Worm (Caenorhabditis elegans) whole organism, L4 larva: ENCODE measurements around the gene ipla-6.

Source experiments
- T26A8.4 ChIP-seq: fragments of 200-800 bp; sonication (Bioruptor generic); IDR thresholded peaks from 2 replicates; pipeline ENCODE4 v1.3.6; 2022; ENCODE audit warnings: missing genetic modification characterization, missing compliant biosample characterization
- Y105C5A.15 ChIP-seq: fragments of 200-800 bp; sonication (Bioruptor generic); IDR thresholded peaks from 2 replicates; pipeline ENCODE4 v1.3.6; 2022; ENCODE audit warnings: missing genetic modification characterization, missing compliant biosample characterization
- aha-1 ChIP-seq: fragments of 150-350 bp; peaks from one replicate; lab custom pipeline; 2014; ENCODE audit warnings: missing biosample characterization, missing genetic modification characterization
- ama-1 ChIP-seq: fragments of 150-350 bp; optimal IDR thresholded peaks from 2 replicates; lab custom pipeline; 2014; ENCODE audit warnings: inconsistent platforms, mixed read lengths
- arid-1 ChIP-seq: fragments of 200-800 bp; sonication (Bioruptor generic); conservative IDR thresholded peaks from 2 replicates; pipeline ENCODE4 v1.3.6; 2022; ENCODE audit warnings: missing genetic modification reagents, missing genetic modification characterization, missing compliant biosample characterization
- ceh-28 ChIP-seq: fragments of 150-350 bp; optimal IDR thresholded peaks from 2 replicates; lab custom pipeline; 2014; ENCODE audit warnings: missing biosample characterization, missing genetic modification reagents, missing genetic modification characterization
- ceh-62 ChIP-seq: sonication (generic microtip); optimal IDR thresholded peaks from 2 replicates; lab custom pipeline; 2017; ENCODE audit warnings: missing biosample characterization, missing genetic modification characterization
- ctbp-1 ChIP-seq: fragments of 200-800 bp; sonication (Bioruptor generic); IDR thresholded peaks from 2 replicates; pipeline ENCODE4 v1.3.6; 2022; ENCODE audit warnings: missing genetic modification reagents, missing genetic modification characterization, missing compliant biosample characterization
- daf-12 ChIP-seq: fragments of 150-350 bp; optimal IDR thresholded peaks from 2 replicates; lab custom pipeline; 2014; ENCODE audit warnings: missing biosample characterization, missing genetic modification reagents, missing genetic modification characterization
- daf-19 ChIP-seq: fragments of 200-800 bp; sonication (Bioruptor generic); conservative IDR thresholded peaks from 2 replicates; pipeline ENCODE4 v1.3.6; 2022; ENCODE audit warnings: missing genetic modification characterization, missing compliant biosample characterization
- dpl-1 ChIP-seq: fragments of 150-350 bp; optimal IDR thresholded peaks from 2 replicates; lab custom pipeline; 2014; ENCODE audit warnings: missing biosample characterization, missing genetic modification reagents, missing genetic modification characterization
- fkh-10 ChIP-seq: fragments of 150-350 bp; optimal IDR thresholded peaks from 2 replicates; lab custom pipeline; 2014; ENCODE audit warnings: missing biosample characterization, missing genetic modification reagents, missing genetic modification characterization
- lin-38 ChIP-seq: fragments of 200-800 bp; sonication (Bioruptor generic); IDR thresholded peaks from 2 replicates; pipeline ENCODE4 v1.3.6; 2022; ENCODE audit warnings: missing genetic modification reagents, missing genetic modification characterization, missing compliant biosample characterization
- lin-39 ChIP-seq: fragments of 150-350 bp; optimal IDR thresholded peaks from 2 replicates; lab custom pipeline; 2014; ENCODE audit warnings: missing biosample characterization, missing genetic modification reagents, missing genetic modification characterization
- lsy-2 ChIP-seq, 2 experiments: fragments of 150-350 bp in 1 of 2; sonication (generic microtip) in 1 of 2; optimal IDR thresholded peaks; 2 replicates each; lab custom pipeline; 2014 to 2017; ENCODE audit warnings: missing biosample characterization in 2 of 2, missing genetic modification characterization in 2 of 2
- mdt-29 ChIP-seq: fragments of 200-800 bp; sonication (Bioruptor generic); IDR thresholded peaks from 2 replicates; pipeline ENCODE4 v1.3.6; 2022; ENCODE audit warnings: missing genetic modification reagents, missing genetic modification characterization, missing compliant biosample characterization
- nhr-10 ChIP-seq: fragments of 150-350 bp; optimal IDR thresholded peaks from 2 replicates; lab custom pipeline; 2014; ENCODE audit warnings: missing biosample characterization, missing genetic modification characterization
- nhr-102 ChIP-seq: sonication (generic microtip); optimal IDR thresholded peaks from 2 replicates; lab custom pipeline; 2016; ENCODE audit warnings: mild to moderate bottlenecking, missing genetic modification characterization, moderate library complexity, missing compliant biosample characterization
- nhr-48 ChIP-seq: sonication (generic microtip); optimal IDR thresholded peaks from 2 replicates; lab custom pipeline; 2016; ENCODE audit warnings: mild to moderate bottlenecking, missing genetic modification characterization, missing compliant biosample characterization
- set-16 ChIP-seq: fragments of 200-800 bp; sonication (Bioruptor generic); IDR thresholded peaks from 2 replicates; pipeline ENCODE4 v1.3.6; 2022; ENCODE audit warnings: missing genetic modification reagents, missing genetic modification characterization, missing compliant biosample characterization
- spr-1 ChIP-seq: sonication (generic microtip); optimal IDR thresholded peaks from 2 replicates; lab custom pipeline; 2016; ENCODE audit warnings: mild to moderate bottlenecking, missing genetic modification characterization, missing compliant biosample characterization
- tag-97 ChIP-seq: fragments of 200-800 bp; sonication (Bioruptor generic); IDR thresholded peaks from 2 replicates; pipeline ENCODE4 v1.3.6; 2022; ENCODE audit warnings: missing genetic modification characterization, missing compliant biosample characterization

The ipla-6 gene

ce11 chrIV:6378398-6378797 lies 40.9 kb downstream of the ipla-6 start:
- TF ChIP-seq ceh-62 (tag; lab: Kevin White, UChicago) (no peak), spr-1 (tag; lab: Kevin White, UChicago) (peak; percentile 62), lin-38 (0 out of 2 replicates have a peak, but pooled peaks have one; percentile 19), nhr-102 (tag; lab: Kevin White, UChicago) (peak; percentile 62), daf-12 (tag; lab: Kevin White, UChicago) (no peak), dpl-1 (peak; percentile 25), T26A8.4 (peak; percentile 94)
- TF ChIP-seq, all 104 proteins: peak for 5

ce11 chrIV:6383970-6384369 lies 46.5 kb downstream of the ipla-6 start, which contains the start of gene shl-1:
Gene shl-1 (minus strand): TSS chrIV:6384070.
- TF ChIP-seq nhr-10 (tag; lab: Kevin White, UChicago) (no peak), aha-1 (tag; lab: Kevin White, UChicago) (peak; percentile 79), ceh-28 (no peak), set-16 (GFP tag; lab: Robert Waterston, UW) (no peak), spr-1 (tag; lab: Kevin White, UChicago) (no peak), arid-1 (GFP tag; lab: Robert Waterston, UW) (no peak)

DNA sequence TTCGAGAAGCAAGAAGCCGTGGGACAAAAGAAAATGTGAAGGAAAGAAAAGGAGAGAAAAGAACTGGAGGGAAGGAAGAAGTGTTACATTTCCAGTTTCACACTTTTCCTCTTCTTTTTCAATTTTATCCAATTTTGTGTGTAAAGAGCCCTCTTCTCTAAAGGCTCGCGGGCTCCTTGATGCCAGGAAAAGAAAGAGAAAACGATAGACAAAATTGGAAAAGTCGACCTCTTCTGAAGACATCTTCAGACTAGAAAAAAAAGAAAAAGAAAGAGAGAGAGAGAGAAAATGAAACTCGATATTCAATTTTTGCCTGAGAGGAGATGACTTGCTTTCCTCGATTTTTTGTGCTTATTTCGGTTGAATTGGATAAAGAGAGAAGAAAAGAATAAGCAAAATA lies 47.6 kb downstream of the ipla-6 start:
- peak; percentile 69 for TF ChIP-seq fkh-10
- TF ChIP-seq lin-39 (tag; lab: Kevin White, UChicago), result no peak
- TF ChIP-seq ctbp-1, result peak; percentile 13; the same call in 1 of the 2 replicates
- TF ChIP-seq, all 104 proteins: peak for 2

ce11 chrIV:6388550-6388949 lies 51.1 kb downstream of the ipla-6 start:
- no peak for TF ChIP-seq lsy-2 (tag; optimal IDR thresholded peaks at IDR 0.05; lab: Kevin White, UChicago)
- TF ChIP-seq tag-97, result no peak
- no peak for TF ChIP-seq mdt-29 (GFP tag; lab: Robert Waterston, UW)
- no peak for TF ChIP-seq nhr-48 (tag; lab: Kevin White, UChicago)
- no peak for TF ChIP-seq ama-1
- no peak for TF ChIP-seq daf-19 (GFP tag; lab: Robert Waterston, UW)
- no peak for TF ChIP-seq Y105C5A.15 (GFP tag; lab: Robert Waterston, UW)
